Worm (Caenorhabditis elegans) whole organism, L4 larva: ENCODE measurements around the gene let-805.

ENCODE experiments used
- ama-1 ChIP-seq: fragments of 150-350 bp; optimal IDR thresholded peaks from 2 replicates; lab custom pipeline; 2014; ENCODE audit warnings: inconsistent platforms, mixed read lengths
- egl-27 ChIP-seq: sonication (generic microtip); optimal IDR thresholded peaks from 3 replicates; lab custom pipeline; 2017; ENCODE audit warnings: missing biosample characterization, missing genetic modification reagents, missing genetic modification characterization
- fos-1 ChIP-seq: fragments of 150-350 bp; optimal IDR thresholded peaks from 2 replicates; lab custom pipeline; 2014; ENCODE audit warnings: missing biosample characterization, missing genetic modification characterization
- hif-1 ChIP-seq, 2 experiments: sonication (generic microtip); optimal IDR thresholded peaks; 2 replicates each; lab custom pipeline; 2016 to 2017; ENCODE audit warnings: missing compliant biosample characterization in 2 of 2, missing genetic modification characterization in 2 of 2, missing genetic modification reagents in 2 of 2, missing genotype in 2 of 2, mild to moderate bottlenecking in 1 of 2
- hmg-1.1 ChIP-seq: fragments of 200-800 bp; sonication (Bioruptor generic); IDR thresholded peaks from 2 replicates; pipeline ENCODE4 v1.3.6; 2022; ENCODE audit warnings: missing genetic modification reagents, missing genetic modification characterization, missing compliant biosample characterization
- lin-15B ChIP-seq: fragments of 150-350 bp; sonication (generic microtip); optimal IDR thresholded peaks from 3 replicates; lab custom pipeline; 2014; ENCODE audit warnings: missing biosample characterization, missing genetic modification characterization
- lin-39 ChIP-seq: fragments of 150-350 bp; optimal IDR thresholded peaks from 2 replicates; lab custom pipeline; 2014; ENCODE audit warnings: missing biosample characterization, missing genetic modification reagents, missing genetic modification characterization
- lir-3 ChIP-seq: sonication (generic microtip); optimal IDR thresholded peaks from 2 replicates; lab custom pipeline; 2016; ENCODE audit warnings: mild to moderate bottlenecking, missing genetic modification characterization, missing compliant biosample characterization
- skn-1 ChIP-seq: fragments of 150-350 bp; optimal IDR thresholded peaks from 2 replicates; lab custom pipeline; 2014; ENCODE audit warnings: missing biosample characterization, missing genetic modification characterization
- unc-130 ChIP-seq: sonication (generic microtip); optimal IDR thresholded peaks from 2 replicates; lab custom pipeline; 2016; ENCODE audit warnings: missing genetic modification reagents, missing genetic modification characterization, missing compliant biosample characterization

- TF ChIP-seq fos-1 (tag; lab: Kevin White, UChicago) = no peak
- no peak for TF ChIP-seq lin-39 (tag; lab: Kevin White, UChicago)
- TF ChIP-seq lin-15B = no peak
- TF ChIP-seq ama-1 (lab: Kevin White, UChicago) = no peak
- TF ChIP-seq hmg-1.1 (GFP tag; lab: Robert Waterston, UW) = no peak
- TF ChIP-seq lir-3 (tag; lab: Kevin White, UChicago) = no peak
- no peak for TF ChIP-seq egl-27 (tag; lab: Kevin White, UChicago)
- TF ChIP-seq unc-130 = no peak
- TF ChIP-seq skn-1 (tag; lab: Kevin White, UChicago) = no peak
- TF ChIP-seq hif-1 (tag; optimal IDR thresholded peaks at IDR 0.05; lab: Kevin White, UChicago) = no peak
These were observed 17.6 kb downstream of the let-805 start for ce11 chrIII:2675449-2675848.
